Worm (Caenorhabditis elegans): Measurements from ENCODE around the gene K09H11.11.

- no peak for TF ChIP-seq snpc-4 (tag; optimal IDR thresholded peaks at IDR 0.05)
- TF ChIP-seq dpl-1 (GFP tag; optimal IDR thresholded peaks at IDR 0.05), result no peak
- TF ChIP-seq lsy-2 (tag; optimal IDR thresholded peaks at IDR 0.05), result no peak
- TF ChIP-seq nhr-47 (tag; optimal IDR thresholded peaks at IDR 0.05), result no peak
- TF ChIP-seq sox-4 (tag; optimal IDR thresholded peaks at IDR 0.05), result no peak
- no peak for TF ChIP-seq dsc-1 (tag; optimal IDR thresholded peaks at IDR 0.05)
- no peak for TF ChIP-seq skn-1 (tag; optimal IDR thresholded peaks at IDR 0.05)
- no peak for TF ChIP-seq nhr-77 (tag; optimal IDR thresholded peaks at IDR 0.05)
- TF ChIP-seq unc-98 (GFP tag; IDR thresholded peaks at IDR 0.05), result no peak
- TF ChIP-seq C16A3.4 (tag; optimal IDR thresholded peaks at IDR 0.05), result no peak
- no peak for TF ChIP-seq aly-2 (tag; optimal IDR thresholded peaks at IDR 0.05)
- TF ChIP-seq nhr-85 (tag), result no peak
- no peak for TF ChIP-seq efl-1 (optimal IDR thresholded peaks at IDR 0.05)
- no peak for TF ChIP-seq efl-1 (GFP tag; optimal IDR thresholded peaks at IDR 0.05 in 1 of 2)
Measured at ce11 chrV:5730783-5731182, 24.3 kb downstream of the K09H11.11 start, which contains the start of gene K09H11.15.

Data from whole organism, L1 larva.